Fruit fly (Drosophila melanogaster) S2 (cell line): ENCODE measurements around the gene Hs3st-B.

Source experiments
- CG8478 ChIP-seq: fragments of >200 bp; optimal IDR thresholded peaks from 2 replicates; lab custom pipeline; 2018
- CTCF ChIP-seq, 2 experiments: fragments of >200 bp; optimal IDR thresholded peaks; 2 replicates each; lab custom pipeline; 2018

Gene Hs3st-B

dm6 chrX:19240230-19240839, 8.1 kb upstream of the Hs3st-B start:
- no peak for TF ChIP-seq CTCF (optimal IDR thresholded peaks at IDR 0.05; lab: Kevin White, UChicago)
- no peak for TF ChIP-seq CG8478

dm6 chrX:19241790-19242373, 6.6 kb upstream of the Hs3st-B start, which contains the start of gene CG14196:
Gene CG14196, minus strand, starts transcription at chrX:19241840.
- TF ChIP-seq CG8478 (no peak), CTCF (optimal IDR thresholded peaks at IDR 0.05; lab: Kevin White, UChicago) (peak; percentile 31 to 42)

dm6 chrX:19243379-19243834, 5.0 kb upstream of the Hs3st-B start, which contains the start of gene CG7889:
Gene CG7889, plus strand, starts transcription at chrX:19243631.
- TF ChIP-seq CG8478 (no peak), CTCF (optimal IDR thresholded peaks at IDR 0.05; lab: Kevin White, UChicago) (no peak)

- TF ChIP-seq CG8478, result no peak
Measured at dm6 chrX:19247200-19248052, 1.0 kb upstream of the Hs3st-B start, which contains the start of gene CG7992. Gene CG7992, minus strand, starts transcription at chrX:19247250.

- TF ChIP-seq CG8478 (no peak), CTCF (optimal IDR thresholded peaks at IDR 0.05; lab: Kevin White, UChicago) (no peak)
Measured at dm6 chrX:19249339-19249738, 900 bp downstream of the Hs3st-B start.

dm6 chrX:19250151-19250550, 1.7 kb downstream of the Hs3st-B start:
- TF ChIP-seq CG8478 (no peak), CTCF (optimal IDR thresholded peaks at IDR 0.05; lab: Kevin White, UChicago) (no peak)

dm6 chrX:19259802-19260695, 11.6 kb downstream of the Hs3st-B start:
- TF ChIP-seq CTCF (optimal IDR thresholded peaks at IDR 0.05; lab: Kevin White, UChicago) (no peak), CG8478 (no peak)

- TF ChIP-seq CTCF (optimal IDR thresholded peaks at IDR 0.05; lab: Kevin White, UChicago), result no peak
- TF ChIP-seq CG8478, result no peak
Measured at dm6 chrX:19260696-19260989, 12.2 kb downstream of the Hs3st-B start.

dm6 chrX:19261071-19261470, 12.6 kb downstream of the Hs3st-B start, which contains the start of gene rictor:
Gene rictor, minus strand, starts transcription at chrX:19261240.
- peak; percentile 55 to 71 for TF ChIP-seq CTCF (optimal IDR thresholded peaks at IDR 0.05; lab: Kevin White, UChicago)
- no peak for TF ChIP-seq CG8478

- TF ChIP-seq CG8478 (no peak), CTCF (optimal IDR thresholded peaks at IDR 0.05; lab: Kevin White, UChicago) (peak; percentile 7 to 35)
Measured at dm6 chrX:19261528-19262102, 13.2 kb downstream of the Hs3st-B start, which contains the start of gene Vav. Gene Vav, plus strand, starts transcription at chrX:19261820.

- TF ChIP-seq CTCF (optimal IDR thresholded peaks at IDR 0.05; lab: Kevin White, UChicago) (no peak), CG8478 (no peak)
Measured at dm6 chrX:19262553-19262952, 14.1 kb downstream of the Hs3st-B start.

dm6 chrX:19264396-19264795, 16.0 kb downstream of the Hs3st-B start:
- TF ChIP-seq CTCF (optimal IDR thresholded peaks at IDR 0.05; lab: Kevin White, UChicago), result no peak
- no peak for TF ChIP-seq CG8478

- TF ChIP-seq CG8478 (no peak), CTCF (optimal IDR thresholded peaks at IDR 0.05; lab: Kevin White, UChicago) (no peak)
Measured at dm6 chrX:19265802-19266479, 17.5 kb downstream of the Hs3st-B start.

dm6 chrX:19268484-19269068, 20.1 kb downstream of the Hs3st-B start, which contains the start of gene CG8010:
Gene CG8010, minus strand, starts transcription at chrX:19268896.
- TF ChIP-seq CTCF (optimal IDR thresholded peaks at IDR 0.05; lab: Kevin White, UChicago) (peak; percentile 27 to 35), CG8478 (no peak)
